Worm (Caenorhabditis elegans): ENCODE measurements around the gene rad-23.
A peak's percentile ranks its signal among the peaks of the same experiment; 100 is the strongest.

The rad-23 gene

ce11 chrII:11611462-11611861 lies 41.1 kb downstream of the rad-23 start:
- TF ChIP-seq aly-2 (tag; optimal IDR thresholded peaks at IDR 0.05), result no peak
- no peak for TF ChIP-seq F13H6.1 (tag; optimal IDR thresholded peaks at IDR 0.05)
- no peak for TF ChIP-seq nhr-10 (tag; optimal IDR thresholded peaks at IDR 0.05)
- TF ChIP-seq unc-62 (GFP tag; optimal IDR thresholded peaks at IDR 0.05), result no peak
- TF ChIP-seq sma-9 (GFP tag; optimal IDR thresholded peaks at IDR 0.05), result peak; percentile 57
- TF ChIP-seq sma-9 (tag; optimal IDR thresholded peaks at IDR 0.05), result no peak
- no peak for TF ChIP-seq elt-1 (tag; optimal IDR thresholded peaks at IDR 0.05)
- no peak for TF ChIP-seq nhr-237 (tag; optimal IDR thresholded peaks at IDR 0.05)
- TF ChIP-seq snpc-4 (tag; optimal IDR thresholded peaks at IDR 0.05), result no peak
- no peak for TF ChIP-seq peb-1 (tag; optimal IDR thresholded peaks at IDR 0.05)
- TF ChIP-seq alr-1 (tag; optimal IDR thresholded peaks at IDR 0.05), result no peak
- peak; percentile 71 for TF ChIP-seq fos-1 (tag; optimal IDR thresholded peaks at IDR 0.05)
- no peak for TF ChIP-seq ZK546.5 (tag; optimal IDR thresholded peaks at IDR 0.05)
- TF ChIP-seq R02D3.7 (tag; optimal IDR thresholded peaks at IDR 0.05), result no peak
- no peak for TF ChIP-seq mdl-1 (tag; optimal IDR thresholded peaks at IDR 0.05)
- peak; percentile 25 for TF ChIP-seq gmeb-1 (tag; optimal IDR thresholded peaks at IDR 0.05)
- no peak for TF ChIP-seq unc-55 (GFP tag; optimal IDR thresholded peaks at IDR 0.05)
- TF ChIP-seq ztf-1 (GFP tag; conservative IDR thresholded peaks at IDR 0.05), result no peak
- TF ChIP-seq nhr-6 (tag; optimal IDR thresholded peaks at IDR 0.05), result no peak
- no peak for TF ChIP-seq lin-39 (tag; optimal IDR thresholded peaks at IDR 0.05)
- TF ChIP-seq nhr-77 (tag; optimal IDR thresholded peaks at IDR 0.05), result no peak
- no peak for TF ChIP-seq nhr-21 (tag; optimal IDR thresholded peaks at IDR 0.05)
- no peak for TF ChIP-seq blmp-1 (tag; optimal IDR thresholded peaks at IDR 0.05; ENCODE audit: insufficient read depth)
- TF ChIP-seq lin-13 (GFP tag; optimal IDR thresholded peaks at IDR 0.05), result no peak
- no peak for TF ChIP-seq ztf-4 (tag; optimal IDR thresholded peaks at IDR 0.05)
- no peak for TF ChIP-seq ceh-16 (tag; optimal IDR thresholded peaks at IDR 0.05)
- no peak for TF ChIP-seq ama-1 (optimal IDR thresholded peaks at IDR 0.05)
- TF ChIP-seq unc-39 (tag; optimal IDR thresholded peaks at IDR 0.05), result no peak
- peak; percentile 46 for TF ChIP-seq crh-2 (tag; optimal IDR thresholded peaks at IDR 0.05)

DNA sequence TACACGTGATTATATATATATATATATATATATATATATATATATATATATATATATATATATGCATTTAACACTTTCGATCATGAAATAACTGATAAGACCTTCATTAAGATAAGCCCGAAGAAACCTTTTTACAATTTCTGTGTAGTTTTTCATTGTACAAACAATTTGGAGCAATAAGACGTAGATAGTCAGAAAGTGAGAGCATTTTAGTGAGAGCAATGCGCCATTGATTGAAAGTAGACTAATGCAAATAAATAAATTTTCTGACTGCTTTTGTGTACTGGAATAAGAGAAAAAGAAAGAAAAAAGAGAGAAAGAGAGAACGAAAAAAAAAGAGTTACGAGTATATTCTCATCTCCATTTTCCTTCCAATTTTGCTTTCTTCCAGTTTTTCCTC lies 47.9 kb downstream of the rad-23 start:
- TF ChIP-seq unc-55 (GFP tag; optimal IDR thresholded peaks at IDR 0.05) (peak; percentile 68), crh-2 (tag; optimal IDR thresholded peaks at IDR 0.05) (peak; percentile 3), fos-1 (tag; optimal IDR thresholded peaks at IDR 0.05) (peak; percentile 63), sma-9 (GFP tag; optimal IDR thresholded peaks at IDR 0.05) (peak; percentile 12), sma-9 (tag; optimal IDR thresholded peaks at IDR 0.05) (no peak), peb-1 (tag; optimal IDR thresholded peaks at IDR 0.05) (no peak)

DNA sequence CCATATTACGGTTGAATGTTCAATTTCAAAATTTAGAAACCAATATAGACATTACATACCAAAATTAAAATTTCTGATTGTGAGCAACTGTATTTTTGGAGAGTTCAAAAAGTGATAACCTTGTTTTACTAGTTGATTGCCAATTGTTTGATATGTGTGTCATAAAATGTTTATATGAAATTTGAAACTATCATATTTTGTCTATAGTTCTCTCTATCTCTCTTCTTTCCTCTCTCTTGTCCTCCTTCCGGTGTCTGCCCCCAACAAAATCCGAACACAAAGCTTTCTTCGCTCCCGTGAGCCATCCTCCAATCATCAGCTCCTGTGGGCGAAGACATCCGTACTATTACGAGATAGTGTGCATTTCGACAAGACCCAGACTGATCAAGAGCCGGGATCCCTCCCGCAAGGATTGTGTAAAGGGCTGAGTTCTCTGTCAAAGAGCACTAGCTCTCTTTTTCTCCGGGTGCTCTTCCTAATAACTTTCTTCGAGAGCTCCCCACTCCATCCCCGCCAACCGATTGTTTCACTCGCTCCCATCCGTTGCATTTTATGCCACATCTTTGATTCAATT lies 50.1 kb downstream of the rad-23 start:
- TF ChIP-seq sma-9 (GFP tag; optimal IDR thresholded peaks at IDR 0.05) (peak; percentile 10), sma-9 (tag; optimal IDR thresholded peaks at IDR 0.05) (no peak), F13H6.1 (tag; optimal IDR thresholded peaks at IDR 0.05) (peak; percentile 58), nhr-129 (tag; optimal IDR thresholded peaks at IDR 0.05) (peak; percentile 40), unc-62 (GFP tag; optimal IDR thresholded peaks at IDR 0.05) (no peak), C34F6.9 (tag; optimal IDR thresholded peaks at IDR 0.05) (peak; percentile 23), blmp-1 (tag; optimal IDR thresholded peaks at IDR 0.05; ENCODE audit: insufficient read depth) (no peak), mab-5 (tag; optimal IDR thresholded peaks at IDR 0.05) (no peak), lsy-2 (tag; optimal IDR thresholded peaks at IDR 0.05) (no peak), sem-4 (tag; optimal IDR thresholded peaks at IDR 0.05) (no peak), ztf-4 (tag; optimal IDR thresholded peaks at IDR 0.05) (no peak)
